Fruit fly (Drosophila melanogaster) whole organism, embryonic: ENCODE measurements around the gene CG13658.
A peak's percentile ranks its signal among the peaks of the same experiment; 100 is the strongest.

Experiments used
- B-H2 ChIP-seq: fragments of 200-800 bp; sonication (Bioruptor generic); optimal IDR thresholded peaks from 2 replicates; lab custom pipeline; 2018; ENCODE audit warnings: missing biosample characterization, mild to moderate bottlenecking, missing genetic modification characterization
- CG11085 ChIP-seq: fragments of 200-800 bp; sonication (Bioruptor generic); IDR thresholded peaks from 2 replicates; pipeline ENCODE4 v1.3.6; 2022; ENCODE audit warnings: missing biosample characterization, missing genetic modification characterization
- CG12769 ChIP-seq: fragments of 200-800 bp; sonication (Bioruptor generic); optimal IDR thresholded peaks from 2 replicates; lab custom pipeline; 2019; ENCODE audit warnings: missing biosample characterization, mild to moderate bottlenecking, missing genetic modification characterization, moderate library complexity
- CG13894 ChIP-seq: fragments of 200-800 bp; sonication (Bioruptor generic); optimal IDR thresholded peaks from 3 replicates; lab custom pipeline; 2018; ENCODE audit warnings: missing biosample characterization, mild to moderate bottlenecking, missing genetic modification characterization, moderate library complexity
- CG14710 ChIP-seq: fragments of 200-800 bp; sonication (Bioruptor generic); optimal IDR thresholded peaks from 3 replicates; lab custom pipeline; 2019; ENCODE audit warnings: missing biosample characterization, mild to moderate bottlenecking, missing genetic modification characterization, moderate library complexity
- CG14860 ChIP-seq: fragments of 200-800 bp; sonication (Bioruptor generic); IDR thresholded peaks from 3 replicates; pipeline ENCODE4 v1.3.6; 2022; ENCODE audit warnings: missing biosample characterization, missing genetic modification characterization; ENCODE audit not compliant: partially characterized antibody
- CG15269 ChIP-seq: fragments of 200-800 bp; sonication (Bioruptor generic); optimal IDR thresholded peaks from 2 replicates; lab custom pipeline; 2018; ENCODE audit warnings: missing biosample characterization, mild to moderate bottlenecking, missing genetic modification characterization, moderate library complexity
- CG15514 ChIP-seq: fragments of 200-800 bp; sonication (Bioruptor generic); optimal IDR thresholded peaks from 3 replicates; lab custom pipeline; 2017; ENCODE audit warnings: missing biosample characterization, missing genetic modification characterization, mild to moderate bottlenecking, moderate library complexity, missing genetic modification reagents
- CG1603 ChIP-seq: fragments of 200-800 bp; sonication (Bioruptor generic); optimal IDR thresholded peaks from 2 replicates; lab custom pipeline; 2019; ENCODE audit warnings: missing biosample characterization, mild to moderate bottlenecking, missing genetic modification characterization, moderate library complexity
- CG18599 ChIP-seq: fragments of 200-800 bp; sonication (Bioruptor generic); optimal IDR thresholded peaks from 3 replicates; lab custom pipeline; 2017; ENCODE audit warnings: missing biosample characterization, missing genetic modification characterization, mild to moderate bottlenecking, moderate library complexity, missing genetic modification reagents
- CG6254 ChIP-seq: fragments of 200-800 bp; sonication (Bioruptor generic); optimal IDR thresholded peaks from 3 replicates; lab custom pipeline; 2017; ENCODE audit warnings: mild to moderate bottlenecking, missing biosample characterization, missing genetic modification reagents, missing genetic modification characterization
- CG7357 ChIP-seq: fragments of 200-800 bp; sonication (Bioruptor generic); IDR thresholded peaks from 3 replicates; pipeline ENCODE4 v1.3.6; 2022; ENCODE audit warnings: missing biosample characterization, missing genetic modification characterization
- CG8944 ChIP-seq: fragments of 200-800 bp; sonication (Bioruptor generic); optimal IDR thresholded peaks from 3 replicates; lab custom pipeline; 2016; ENCODE audit warnings: missing biosample characterization, missing genetic modification characterization
- CG9437 ChIP-seq: fragments of 200-800 bp; sonication (Bioruptor generic); optimal IDR thresholded peaks from 2 replicates; lab custom pipeline; 2018; ENCODE audit warnings: missing biosample characterization, mild to moderate bottlenecking, missing genetic modification characterization
- CrebB ChIP-seq: fragments of 200-800 bp; sonication (Bioruptor generic); optimal IDR thresholded peaks from 3 replicates; lab custom pipeline; 2018; ENCODE audit warnings: missing biosample characterization, mild to moderate bottlenecking, missing genetic modification characterization
- Dp ChIP-seq: fragments of 200-800 bp; sonication (Bioruptor generic); optimal IDR thresholded peaks from 2 replicates; lab custom pipeline; 2018; ENCODE audit warnings: missing biosample characterization, mild to moderate bottlenecking, missing genetic modification characterization, moderate library complexity
- Hand ChIP-seq: fragments of 200-800 bp; sonication (Bioruptor generic); optimal IDR thresholded peaks from 2 replicates; lab custom pipeline; 2017; ENCODE audit warnings: mild to moderate bottlenecking, missing biosample characterization, missing genetic modification reagents, missing genetic modification characterization
- HmgZ ChIP-seq: fragments of 200-800 bp; sonication (Bioruptor generic); optimal IDR thresholded peaks from 2 replicates; lab custom pipeline; 2018; ENCODE audit warnings: missing biosample characterization, mild to moderate bottlenecking, missing genetic modification characterization
- Hmx ChIP-seq: fragments of 200-800 bp; sonication (Bioruptor generic); optimal IDR thresholded peaks from 2 replicates; lab custom pipeline; 2016; ENCODE audit warnings: missing biosample characterization, missing genetic modification characterization
- MESR4 ChIP-seq: fragments of 200-800 bp; sonication (Bioruptor generic); optimal IDR thresholded peaks from 2 replicates; lab custom pipeline; 2018; ENCODE audit warnings: missing biosample characterization, mild to moderate bottlenecking, missing genetic modification characterization, moderate library complexity
- Mrtf ChIP-seq: fragments of 200-800 bp; sonication (Bioruptor generic); IDR thresholded peaks from 3 replicates; pipeline ENCODE4 v1.3.6; 2022; ENCODE audit warnings: missing biosample characterization, missing genetic modification characterization
- Sry-δ ChIP-seq: fragments of 200-800 bp; sonication (Bioruptor generic); optimal IDR thresholded peaks from 2 replicates; lab custom pipeline; 2016; ENCODE audit warnings: missing biosample characterization, missing genetic modification characterization
- Vsx1 ChIP-seq: fragments of 200-800 bp; sonication (Bioruptor generic); optimal IDR thresholded peaks from 2 replicates; lab custom pipeline; 2017; ENCODE audit warnings: missing biosample characterization, mild to moderate bottlenecking, missing genetic modification characterization, missing genetic modification reagents
- bab2 ChIP-seq: fragments of 200-800 bp; sonication (Bioruptor generic); optimal IDR thresholded peaks from 2 replicates; lab custom pipeline; 2016; ENCODE audit warnings: missing biosample characterization, missing genetic modification characterization
- bsh ChIP-seq, 2 experiments: fragments of 200-800 bp; sonication (Bioruptor generic); optimal IDR thresholded peaks; 2 replicates each; lab custom pipeline; 2017 to 2018; ENCODE audit warnings: mild to moderate bottlenecking in 2 of 2, missing biosample characterization in 2 of 2, missing genetic modification characterization in 2 of 2, moderate library complexity in 1 of 2
- cas ChIP-seq: fragments of 200-800 bp; sonication (Bioruptor generic); IDR thresholded peaks from 2 replicates; pipeline ENCODE4 v1.3.6; 2022; ENCODE audit warnings: missing biosample characterization, missing genetic modification characterization
- cato ChIP-seq: fragments of 200-800 bp; sonication (Bioruptor generic); optimal IDR thresholded peaks from 2 replicates; lab custom pipeline; 2016; ENCODE audit warnings: missing biosample characterization, missing genetic modification characterization, borderline replicate concordance
- ci ChIP-seq: fragments of 200-800 bp; sonication (Bioruptor generic); IDR thresholded peaks from 3 replicates; pipeline ENCODE4 v1.3.6; 2022; ENCODE audit warnings: missing biosample characterization, missing genetic modification characterization
- corto ChIP-seq: fragments of 200-800 bp; sonication (Bioruptor generic); optimal IDR thresholded peaks from 2 replicates; lab custom pipeline; 2016; ENCODE audit warnings: missing biosample characterization, mild to moderate bottlenecking, missing genetic modification characterization, moderate library complexity
- exex ChIP-seq: fragments of 200-800 bp; sonication (Bioruptor generic); optimal IDR thresholded peaks from 4 replicates; lab custom pipeline; 2018; ENCODE audit warnings: missing biosample characterization, mild to moderate bottlenecking, missing genetic modification characterization, moderate library complexity
- gcm2 ChIP-seq: fragments of 200-800 bp; sonication (Bioruptor generic); optimal IDR thresholded peaks from 2 replicates; lab custom pipeline; 2016; ENCODE audit warnings: missing biosample characterization, missing genetic modification characterization
- jumu ChIP-seq: fragments of 200-800 bp; sonication (Bioruptor generic); optimal IDR thresholded peaks from 3 replicates; lab custom pipeline; 2016; ENCODE audit warnings: missing biosample characterization, missing genetic modification characterization
- lilli ChIP-seq: fragments of 200-800 bp; sonication (Bioruptor generic); optimal IDR thresholded peaks from 3 replicates; lab custom pipeline; 2016; ENCODE audit warnings: missing biosample characterization, missing genetic modification characterization
- nerfin-2 ChIP-seq: fragments of 200-800 bp; sonication (Bioruptor generic); IDR thresholded peaks from 2 replicates; pipeline ENCODE4 v1.3.6; 2022; ENCODE audit warnings: missing biosample characterization, missing genetic modification characterization; ENCODE audit not compliant: partially characterized antibody
- nom ChIP-seq: fragments of 200-800 bp; sonication (Bioruptor generic); optimal IDR thresholded peaks from 2 replicates; lab custom pipeline; 2017; ENCODE audit warnings: missing biosample characterization, missing genetic modification characterization, mild to moderate bottlenecking, moderate library complexity, missing genetic modification reagents
- p53 ChIP-seq: fragments of 200-800 bp; sonication (Bioruptor generic); optimal IDR thresholded peaks from 2 replicates; lab custom pipeline; 2016; ENCODE audit warnings: missing biosample characterization, missing genetic modification characterization
- pita ChIP-seq: fragments of 200-800 bp; sonication (Bioruptor generic); optimal IDR thresholded peaks from 2 replicates; lab custom pipeline; 2017; ENCODE audit warnings: missing biosample characterization, mild to moderate bottlenecking, missing genetic modification characterization
- salm ChIP-seq: fragments of 200-800 bp; sonication (Bioruptor generic); optimal IDR thresholded peaks from 2 replicates; lab custom pipeline; 2018; ENCODE audit warnings: missing biosample characterization, mild to moderate bottlenecking, missing genetic modification characterization
- shn ChIP-seq: fragments of 200-800 bp; sonication (Bioruptor generic); optimal IDR thresholded peaks from 3 replicates; lab custom pipeline; 2016; ENCODE audit warnings: missing biosample characterization, missing genetic modification characterization
- sim ChIP-seq: fragments of 200-800 bp; sonication (Bioruptor generic); IDR thresholded peaks from 2 replicates; pipeline ENCODE4 v1.3.6; 2022; ENCODE audit warnings: missing biosample characterization, missing genetic modification characterization
- sug ChIP-seq: fragments of 200-800 bp; optimal IDR thresholded peaks from 2 replicates; lab custom pipeline; 2019; ENCODE audit warnings: missing biosample characterization, mild to moderate bottlenecking, missing genetic modification characterization, moderate library complexity
- tap ChIP-seq: fragments of 200-800 bp; optimal IDR thresholded peaks from 3 replicates; lab custom pipeline; 2019; ENCODE audit warnings: missing biosample characterization, mild to moderate bottlenecking, missing genetic modification characterization, moderate library complexity
- tio ChIP-seq: fragments of 200-800 bp; sonication (Bioruptor generic); optimal IDR thresholded peaks from 2 replicates; lab custom pipeline; 2017; ENCODE audit warnings: missing biosample characterization, missing genetic modification characterization, inconsistent platforms
- tup ChIP-seq: fragments of 200-800 bp; sonication (Bioruptor generic); optimal IDR thresholded peaks from 2 replicates; lab custom pipeline; 2016; ENCODE audit warnings: missing biosample characterization, mild to moderate bottlenecking, missing genetic modification characterization, moderate library complexity
- unc-4 ChIP-seq: fragments of 200-800 bp; sonication (Bioruptor generic); IDR thresholded peaks from 2 replicates; pipeline ENCODE4 v1.3.6; 2022; ENCODE audit warnings: missing biosample characterization, missing genetic modification characterization; ENCODE audit not compliant: partially characterized antibody
- wek ChIP-seq: fragments of 200-800 bp; sonication (Bioruptor generic); optimal IDR thresholded peaks from 3 replicates; lab custom pipeline; 2018; ENCODE audit warnings: missing biosample characterization, mild to moderate bottlenecking, missing genetic modification characterization, moderate library complexity

The CG13658 gene

dm6 chr3R:25285173-25285572, 2.1 kb upstream of the CG13658 start, which contains the start of gene CG31104:
Gene CG31104, plus strand, starts transcription at chr3R:25285473.
- TF ChIP-seq tup (GFP tag; lab: Kevin White, UChicago) (no peak), CG14710 (tag; lab: Kevin White, UChicago) (no peak), exex (tag; lab: Kevin White, UChicago) (peak; percentile 22), bab2 (GFP tag; lab: Kevin White, UChicago) (no peak)
- TF ChIP-seq, all 482 proteins: peak for 1

dm6 chr3R:25289589-25289988, 2.3 kb downstream of the CG13658 start, which contains the start of gene CG11893:
Gene CG11893, plus strand, starts transcription at chr3R:25289889.
- TF ChIP-seq bsh (GFP tag; optimal IDR thresholded peaks at IDR 0.05; lab: Kevin White, UChicago) (no peak), Mrtf (GFP tag; lab: Robert Waterston, UW) (no peak), Hmx (no peak), nerfin-2 (no peak), CG9437 (GFP tag; lab: Kevin White, UChicago) (no peak), CG7357 (GFP tag; lab: Robert Waterston, UW) (no peak), CG8944 (GFP tag; lab: Kevin White, UChicago) (no peak), CG13894 (tag; lab: Kevin White, UChicago) (no peak), shn (GFP tag; lab: Kevin White, UChicago) (no peak), cato (GFP tag; lab: Kevin White, UChicago) (no peak), cas (GFP tag; lab: Robert Waterston, UW) (no peak), pita (GFP tag; lab: Kevin White, UChicago) (no peak)

dm6 chr3R:25292864-25293284, 5.6 kb downstream of the CG13658 start, which contains the start of gene CG31098:
Gene CG31098, minus strand, starts transcription at chr3R:25292977.
- peak; percentile 35 for TF ChIP-seq Vsx1 (GFP tag; lab: Kevin White, UChicago)
- no peak for TF ChIP-seq lilli
- peak; percentile 20 for TF ChIP-seq HmgZ (tag; lab: Kevin White, UChicago)
- peak; percentile 53 for TF ChIP-seq CrebB
- TF ChIP-seq CG18599 (GFP tag; lab: Kevin White, UChicago): peak; percentile 48
- TF ChIP-seq nom (GFP tag; lab: Kevin White, UChicago): no peak
- TF ChIP-seq Hand (GFP tag; lab: Kevin White, UChicago): peak; percentile 14
- TF ChIP-seq tap (tag; lab: Kevin White, UChicago): peak; percentile 22
- peak; percentile 61 for TF ChIP-seq corto (GFP tag; lab: Kevin White, UChicago)
- TF ChIP-seq B-H2 (GFP tag; lab: Kevin White, UChicago): peak; percentile 61
- TF ChIP-seq sug: peak; percentile 90
- TF ChIP-seq salm (tag; lab: Kevin White, UChicago): peak; percentile 48
- peak; percentile 40 for TF ChIP-seq wek (GFP tag; lab: Kevin White, UChicago)
- TF ChIP-seq CG15514 (GFP tag; lab: Kevin White, UChicago): peak; percentile 58
- peak; percentile 5 for TF ChIP-seq MESR4 (GFP tag; lab: Kevin White, UChicago)
- no peak for TF ChIP-seq CG11085 (GFP tag; lab: Robert Waterston, UW)
- no peak for TF ChIP-seq Dp
- no peak for TF ChIP-seq gcm2 (GFP tag; lab: Kevin White, UChicago)
- TF ChIP-seq sim (GFP tag; lab: Robert Waterston, UW): no peak
- no peak for TF ChIP-seq tio (GFP tag; lab: Kevin White, UChicago)
- TF ChIP-seq CG7357 (GFP tag; lab: Robert Waterston, UW): no peak
- TF ChIP-seq Sry-δ (GFP tag; lab: Kevin White, UChicago): no peak
- peak; percentile 22; the same call in 1 of the 3 replicates for TF ChIP-seq ci
- TF ChIP-seq CG15269 (tag; lab: Kevin White, UChicago): peak; percentile 50
- TF ChIP-seq p53: no peak
- no peak for TF ChIP-seq CG1603 (tag; lab: Kevin White, UChicago)
- TF ChIP-seq unc-4 (GFP tag; lab: Robert Waterston, UW): peak; percentile 43; the same call in 1 of the 2 replicates
- TF ChIP-seq CG14860 (GFP tag; lab: Robert Waterston, UW): no peak
- TF ChIP-seq CG12769: peak; percentile 39
- no peak for TF ChIP-seq CG6254 (GFP tag; lab: Kevin White, UChicago)
- no peak for TF ChIP-seq jumu (GFP tag; lab: Kevin White, UChicago)
